Worm (Caenorhabditis elegans) whole organism, mixed stage, embryonic: ENCODE results near the gene Y57G11C.1130.

Experiments used
- lsy-2 ChIP-seq: fragments of 150-350 bp; optimal IDR thresholded peaks from 2 replicates; lab custom pipeline; 2014; ENCODE audit warnings: missing biosample characterization, missing genetic modification characterization
- nhr-2 ChIP-seq: fragments of 150-350 bp; optimal IDR thresholded peaks from 2 replicates; lab custom pipeline; 2014; ENCODE audit warnings: missing biosample characterization, missing genetic modification characterization
- unc-39 ChIP-seq: fragments of 150-350 bp; optimal IDR thresholded peaks from 2 replicates; lab custom pipeline; 2014; ENCODE audit warnings: missing biosample characterization, missing genetic modification characterization

- no peak for TF ChIP-seq nhr-2 (tag; lab: Kevin White, UChicago)
- no peak for TF ChIP-seq unc-39
- no peak for TF ChIP-seq lsy-2
Observed at ce11 chrIV:14797849-14798248, 15.5 kb downstream of the Y57G11C.1130 start, which contains the start of gene arl-8.
